Fruit fly (Drosophila melanogaster): Measurements from ENCODE around the gene sro.

dm6 chr3R:29798966-29799680 lies 4.7 kb downstream of the sro start, which contains the start of the genes Rnb and Drice:
- TF ChIP-seq insv (optimal IDR thresholded peaks at IDR 0.05) (no peak), h (optimal IDR thresholded peaks at IDR 0.05) (no peak)

Data from Kc167 (cell line).